Worm (Caenorhabditis elegans) whole organism, L1 larva: ENCODE results near the gene atat-2.

ENCODE experiments used
- C04F5.9 ChIP-seq: sonication (generic microtip); optimal IDR thresholded peaks from 2 replicates; lab custom pipeline; 2016; ENCODE audit warnings: missing genetic modification characterization, missing compliant biosample characterization
- C16A3.4 ChIP-seq: fragments of 150-350 bp; optimal IDR thresholded peaks from 2 replicates; lab custom pipeline; 2014; ENCODE audit warnings: missing biosample characterization, missing genetic modification characterization
- Y116A8C.19 ChIP-seq: sonication (generic microtip); optimal IDR thresholded peaks from 2 replicates; lab custom pipeline; 2016; ENCODE audit warnings: missing compliant biosample characterization, missing genetic modification characterization, borderline replicate concordance
- aly-2 ChIP-seq: fragments of 150-350 bp; optimal IDR thresholded peaks from 2 replicates; lab custom pipeline; 2014; ENCODE audit warnings: missing biosample characterization, missing genetic modification characterization
- blmp-1 ChIP-seq: fragments of 150-350 bp; optimal IDR thresholded peaks from 2 replicates; lab custom pipeline; 2014; ENCODE audit warnings: missing biosample characterization, missing genetic modification characterization
- ceh-8 ChIP-seq: fragments of 200-800 bp; sonication (Bioruptor generic); optimal IDR thresholded peaks from 2 replicates; lab custom pipeline; 2018; ENCODE audit warnings: mild to moderate bottlenecking, missing genetic modification characterization, moderate library complexity, missing compliant biosample characterization
- efl-1 ChIP-seq, 4 experiments: fragments of 150-350 bp; optimal IDR thresholded peaks in 3 of 4; peaks in 1 of 4; 1 replicate in 1 of 4; 2 replicates in 3 of 4; lab custom pipeline; 2014; ENCODE audit warnings: missing biosample characterization in 2 of 4, missing genetic modification characterization in 2 of 4, missing genetic modification reagents in 2 of 4
- egl-13 ChIP-seq: sonication (generic microtip); optimal IDR thresholded peaks from 2 replicates; lab custom pipeline; 2016; ENCODE audit warnings: missing genotype, missing genetic modification reagents, missing genetic modification characterization, missing compliant biosample characterization
- egl-27 ChIP-seq, 2 experiments: fragments of 150-350 bp in 1 of 2; sonication (generic microtip); optimal IDR thresholded peaks; 3 replicates each; lab custom pipeline; 2017 to 2018; ENCODE audit warnings: missing biosample characterization in 2 of 2, missing genetic modification characterization in 2 of 2, missing genetic modification reagents in 2 of 2
- elt-2 ChIP-seq: sonication (generic microtip); optimal IDR thresholded peaks from 2 replicates; lab custom pipeline; 2016; ENCODE audit warnings: missing genetic modification characterization, mild to moderate bottlenecking, inconsistent platforms, missing compliant biosample characterization, missing genetic modification reagents
- elt-3 ChIP-seq, 6 experiments: fragments of 150-350 bp in 1 of 6; sonication (generic microtip); optimal IDR thresholded peaks; 2 replicates each; lab custom pipeline; 2017 to 2018; ENCODE audit warnings: missing biosample characterization in 6 of 6, missing genetic modification characterization in 6 of 6, inconsistent platforms in 1 of 6
- fkh-10 ChIP-seq: sonication (generic microtip); optimal IDR thresholded peaks from 2 replicates; lab custom pipeline; 2017; ENCODE audit warnings: missing biosample characterization, missing genetic modification reagents, missing genetic modification characterization
- fos-1 ChIP-seq: fragments of 150-350 bp; optimal IDR thresholded peaks from 2 replicates; lab custom pipeline; 2014; ENCODE audit warnings: missing biosample characterization, missing genetic modification characterization
- hlh-17 ChIP-seq: fragments of 200-800 bp; sonication (Bioruptor generic); optimal IDR thresholded peaks from 2 replicates; lab custom pipeline; 2018; ENCODE audit warnings: missing genetic modification characterization, mild to moderate bottlenecking, missing compliant biosample characterization, moderate library complexity, borderline replicate concordance
- hlh-4 ChIP-seq: sonication (generic microtip); optimal IDR thresholded peaks from 2 replicates; lab custom pipeline; 2016; ENCODE audit warnings: mild to moderate bottlenecking, missing genetic modification characterization, missing compliant biosample characterization
- irx-1 ChIP-seq: sonication (generic microtip); optimal IDR thresholded peaks from 2 replicates; lab custom pipeline; 2016; ENCODE audit warnings: missing genetic modification characterization, missing compliant biosample characterization
- jun-1 ChIP-seq: fragments of 150-350 bp; optimal IDR thresholded peaks from 2 replicates; lab custom pipeline; 2014; ENCODE audit warnings: missing biosample characterization, missing genetic modification reagents, missing genetic modification characterization
- lin-39 ChIP-seq: fragments of 150-350 bp; optimal IDR thresholded peaks from 2 replicates; lab custom pipeline; 2014; ENCODE audit warnings: missing biosample characterization, missing genetic modification reagents, missing genetic modification characterization
- lir-3 ChIP-seq: sonication (generic microtip); optimal IDR thresholded peaks from 2 replicates; lab custom pipeline; 2016; ENCODE audit warnings: mild to moderate bottlenecking, missing genetic modification characterization, moderate library complexity, missing compliant biosample characterization; ENCODE audit not compliant: poor library complexity
- lsy-2 ChIP-seq, 2 experiments: fragments of 150-350 bp; optimal IDR thresholded peaks; 2 replicates each; lab custom pipeline; 2014; ENCODE audit warnings: missing biosample characterization in 2 of 2, missing genetic modification characterization in 2 of 2
- mdl-1 ChIP-seq, 2 experiments: fragments of 150-350 bp; optimal IDR thresholded peaks; 2 replicates each; lab custom pipeline; 2014 to 2017; ENCODE audit warnings: missing biosample characterization in 2 of 2, missing genetic modification characterization in 2 of 2, inconsistent platforms in 1 of 2
- mep-1 ChIP-seq: fragments of 150-350 bp; optimal IDR thresholded peaks from 2 replicates; lab custom pipeline; 2014; ENCODE audit warnings: missing biosample characterization, missing genetic modification characterization
- nhr-11 ChIP-seq: fragments of 150-350 bp; optimal IDR thresholded peaks from 2 replicates; lab custom pipeline; 2014; ENCODE audit warnings: missing biosample characterization, missing genetic modification characterization
- nhr-19 ChIP-seq: fragments of 200-800 bp; sonication (Bioruptor generic); conservative IDR thresholded peaks from 2 replicates; pipeline ENCODE4 v1.3.6; 2022; ENCODE audit warnings: missing genetic modification characterization, missing compliant biosample characterization
- nhr-20 ChIP-seq: sonication (generic microtip); optimal IDR thresholded peaks from 2 replicates; lab custom pipeline; 2016; ENCODE audit warnings: mild to moderate bottlenecking, missing genetic modification characterization, missing compliant biosample characterization
- nhr-237 ChIP-seq: fragments of 150-350 bp; optimal IDR thresholded peaks from 2 replicates; lab custom pipeline; 2014; ENCODE audit warnings: missing biosample characterization, missing genetic modification characterization
- nhr-71 ChIP-seq: sonication (generic microtip); optimal IDR thresholded peaks from 2 replicates; lab custom pipeline; 2016; ENCODE audit warnings: mild to moderate bottlenecking, missing genetic modification characterization, moderate library complexity, missing compliant biosample characterization
- nhr-84 ChIP-seq: sonication (generic microtip); optimal IDR thresholded peaks from 2 replicates; lab custom pipeline; 2017; ENCODE audit warnings: missing biosample characterization, missing genetic modification characterization
- nhr-85 ChIP-seq: sonication (generic microtip); peaks from one replicate; lab custom pipeline; 2016; ENCODE audit warnings: missing genetic modification characterization, inconsistent platforms, missing compliant biosample characterization
- pax-3 ChIP-seq: fragments of 200-800 bp; sonication (Bioruptor generic); optimal IDR thresholded peaks from 2 replicates; lab custom pipeline; 2018; ENCODE audit warnings: mild to moderate bottlenecking, missing genetic modification characterization, moderate library complexity, missing compliant biosample characterization
- skn-1 ChIP-seq: fragments of 150-350 bp; optimal IDR thresholded peaks from 2 replicates; lab custom pipeline; 2014; ENCODE audit warnings: missing biosample characterization, missing genetic modification characterization
- sptf-1 ChIP-seq: fragments of 150-350 bp; optimal IDR thresholded peaks from 2 replicates; lab custom pipeline; 2014; ENCODE audit warnings: missing biosample characterization, missing genetic modification characterization
- swsn-7 ChIP-seq: sonication (generic microtip); optimal IDR thresholded peaks from 2 replicates; lab custom pipeline; 2016; ENCODE audit warnings: missing genetic modification characterization, missing compliant biosample characterization
- unc-130 ChIP-seq: fragments of 150-350 bp; optimal IDR thresholded peaks from 2 replicates; lab custom pipeline; 2017; ENCODE audit warnings: missing biosample characterization, missing genetic modification characterization, inconsistent platforms
- unc-30 ChIP-seq: sonication (generic microtip); optimal IDR thresholded peaks from 2 replicates; lab custom pipeline; 2017; ENCODE audit warnings: missing biosample characterization, missing genetic modification characterization
- vab-15 ChIP-seq: sonication (generic microtip); optimal IDR thresholded peaks from 2 replicates; lab custom pipeline; 2017; ENCODE audit warnings: missing genotype, mild to moderate bottlenecking, missing genetic modification characterization, missing compliant biosample characterization
- zag-1 ChIP-seq: fragments of 150-350 bp; optimal IDR thresholded peaks from 2 replicates; lab custom pipeline; 2014; ENCODE audit warnings: missing biosample characterization, missing genetic modification characterization
- zip-4 ChIP-seq: fragments of 200-800 bp; sonication (Bioruptor generic); optimal IDR thresholded peaks from 2 replicates; lab custom pipeline; 2018; ENCODE audit warnings: mild to moderate bottlenecking, missing genetic modification characterization, moderate library complexity, missing compliant biosample characterization
- ztf-11 ChIP-seq, 2 experiments: sonication (generic microtip); optimal IDR thresholded peaks; 2 replicates each; lab custom pipeline; 2016 to 2017; ENCODE audit warnings: missing genetic modification characterization in 2 of 2, missing biosample characterization in 1 of 2, missing compliant biosample characterization in 1 of 2

The atat-2 gene

DNA sequence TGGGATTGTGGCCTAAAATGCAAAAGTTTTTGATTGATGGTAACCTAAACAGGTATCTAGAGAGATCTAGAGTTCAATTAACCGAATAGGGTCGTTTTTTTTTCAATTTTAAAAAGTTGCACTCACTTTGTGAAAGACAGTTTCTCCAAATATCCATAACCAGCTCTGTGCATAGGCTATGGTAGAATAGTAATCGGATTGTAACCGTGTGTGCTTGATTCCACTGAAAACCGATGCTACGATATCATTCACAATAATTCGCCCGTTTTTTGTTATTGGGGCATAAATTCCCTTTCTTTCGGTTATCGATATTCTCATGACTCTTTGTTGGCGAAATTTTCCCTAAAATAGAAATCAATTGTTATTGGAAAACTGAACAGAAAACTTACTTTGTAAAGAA is 3.2 kb downstream of the atat-2 start:
- TF ChIP-seq irx-1 (no peak), efl-1 (optimal IDR thresholded peaks at IDR 0.05; lab: Kevin White, UChicago) (no peak), efl-1 (GFP tag; optimal IDR thresholded peaks at IDR 0.05 in 1 of 2; lab: Kevin White, UChicago) (peak in 1 of 2 experiments; percentile 39)

DNA sequence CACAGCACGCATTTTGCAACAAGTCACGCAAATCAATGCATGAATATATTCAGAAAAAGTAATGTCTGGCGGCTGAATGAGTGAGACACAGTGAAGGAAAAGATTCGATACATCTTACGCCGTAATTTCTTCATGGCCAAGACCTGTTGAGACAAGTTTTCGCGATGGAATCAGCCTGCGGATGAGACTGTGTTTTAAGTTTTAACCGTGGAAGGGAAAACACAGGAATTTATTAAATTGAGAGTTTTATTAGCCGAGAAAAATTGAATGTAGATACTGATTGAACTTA is 5.2 kb downstream of the atat-2 start, which contains the start of gene hog-1:
Gene hog-1 (minus strand): TSS at position 101 of the 289 bp plus-strand sequence.
- TF ChIP-seq skn-1 (tag; lab: Kevin White, UChicago) (no peak), lsy-2 (tag; optimal IDR thresholded peaks at IDR 0.05; lab: Kevin White, UChicago) (no peak), nhr-11 (tag; lab: Kevin White, UChicago) (no peak), egl-13 (tag; lab: Kevin White, UChicago) (no peak), nhr-20 (no peak), nhr-19 (GFP tag; lab: Robert Waterston, UW) (no peak), irx-1 (no peak), pax-3 (tag; lab: Kevin White, UChicago) (no peak), unc-130 (no peak), mdl-1 (tag; optimal IDR thresholded peaks at IDR 0.05; lab: Kevin White, UChicago) (no peak), egl-27 (tag; optimal IDR thresholded peaks at IDR 0.05; lab: Kevin White, UChicago) (no peak), nhr-237 (tag; lab: Kevin White, UChicago) (no peak), elt-2 (tag; lab: Kevin White, UChicago) (no peak), jun-1 (no peak)

DNA sequence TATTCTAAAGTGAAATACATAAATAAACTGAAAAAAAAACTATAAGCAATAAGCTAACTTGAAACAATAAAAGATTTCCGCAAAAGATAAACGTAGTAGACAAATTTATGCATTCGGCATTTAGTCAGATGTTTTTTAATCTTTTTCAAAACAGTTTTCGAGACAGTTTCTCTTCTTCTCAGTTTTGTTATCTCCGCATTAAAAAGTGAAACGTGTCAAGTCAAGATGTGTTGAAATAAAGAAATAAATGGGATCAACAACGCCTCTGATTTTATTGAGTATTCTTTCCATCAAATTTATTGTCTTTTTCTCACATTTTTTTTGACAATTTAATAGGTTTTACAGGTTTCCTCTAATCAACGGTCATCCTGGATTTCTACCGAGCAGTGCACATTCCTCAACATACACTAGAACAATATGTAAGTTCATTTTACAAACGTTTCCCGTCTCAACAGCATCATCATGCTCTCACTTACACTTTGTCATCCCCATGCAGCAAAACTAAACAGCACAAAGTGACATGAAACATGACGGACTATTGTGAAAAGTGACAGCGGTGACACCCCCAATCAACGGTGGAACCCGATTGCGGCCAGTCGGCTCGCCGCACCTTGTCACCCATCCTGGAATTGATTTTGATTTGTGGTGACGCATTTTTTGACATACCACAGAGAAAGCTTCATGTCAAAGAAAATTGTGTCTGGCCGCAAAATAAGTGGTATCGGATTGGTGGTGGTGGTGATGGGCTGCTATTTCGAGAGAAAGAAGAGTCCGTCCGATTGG is 5.7 kb downstream of the atat-2 start:
- TF ChIP-seq skn-1 (tag; lab: Kevin White, UChicago) = no peak
- no peak for TF ChIP-seq lin-39 (tag; lab: Kevin White, UChicago)
- TF ChIP-seq vab-15 (tag; lab: Kevin White, UChicago) = no peak
- TF ChIP-seq blmp-1 = peak; percentile 95
- peak; percentile 70 for TF ChIP-seq nhr-85 (tag; lab: Kevin White, UChicago)
- TF ChIP-seq elt-3 (tag; optimal IDR thresholded peaks at IDR 0.05; lab: Kevin White, UChicago) = peak in 2 of 6 experiments; percentile 39 to 55
- TF ChIP-seq hlh-4 (tag; lab: Kevin White, UChicago) = no peak
- no peak for TF ChIP-seq mdl-1 (tag; optimal IDR thresholded peaks at IDR 0.05; lab: Kevin White, UChicago)
- no peak for TF ChIP-seq ceh-8 (GFP tag; lab: Kevin White, UChicago)
- no peak for TF ChIP-seq fkh-10 (GFP tag; lab: Kevin White, UChicago)
- TF ChIP-seq ztf-11 (tag; optimal IDR thresholded peaks at IDR 0.05; lab: Kevin White, UChicago) = no peak
- no peak for TF ChIP-seq Y116A8C.19 (tag; lab: Kevin White, UChicago)
- TF ChIP-seq hlh-17 (GFP tag; lab: Kevin White, UChicago) = no peak
- TF ChIP-seq C04F5.9 (tag; lab: Kevin White, UChicago) = no peak

DNA sequence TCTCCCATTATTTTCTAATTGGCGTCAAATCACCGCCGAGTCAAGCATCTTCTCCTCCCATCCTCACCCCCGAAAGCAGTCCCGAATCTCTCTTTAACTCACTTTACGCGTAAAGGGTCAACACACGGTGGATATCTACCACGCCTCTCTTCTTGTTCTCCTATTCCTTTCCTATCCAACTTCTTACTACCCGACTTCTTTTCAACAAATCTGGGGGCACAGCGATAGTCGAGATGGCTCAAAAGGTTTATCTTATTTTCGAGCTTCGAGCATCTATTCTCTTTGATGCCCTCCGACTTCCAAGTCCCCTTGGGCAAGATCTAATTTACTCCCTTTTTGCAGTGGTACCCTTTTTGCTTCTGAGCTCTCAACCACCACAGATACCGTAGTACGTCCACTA is 10.3 kb downstream of the atat-2 start:
- TF ChIP-seq jun-1 (no peak), fkh-10 (GFP tag; lab: Kevin White, UChicago) (peak; percentile 74), efl-1 (optimal IDR thresholded peaks at IDR 0.05; lab: Kevin White, UChicago) (no peak), efl-1 (GFP tag; optimal IDR thresholded peaks at IDR 0.05 in 1 of 2; lab: Kevin White, UChicago) (peak in 1 of 2 experiments; percentile 15)

DNA sequence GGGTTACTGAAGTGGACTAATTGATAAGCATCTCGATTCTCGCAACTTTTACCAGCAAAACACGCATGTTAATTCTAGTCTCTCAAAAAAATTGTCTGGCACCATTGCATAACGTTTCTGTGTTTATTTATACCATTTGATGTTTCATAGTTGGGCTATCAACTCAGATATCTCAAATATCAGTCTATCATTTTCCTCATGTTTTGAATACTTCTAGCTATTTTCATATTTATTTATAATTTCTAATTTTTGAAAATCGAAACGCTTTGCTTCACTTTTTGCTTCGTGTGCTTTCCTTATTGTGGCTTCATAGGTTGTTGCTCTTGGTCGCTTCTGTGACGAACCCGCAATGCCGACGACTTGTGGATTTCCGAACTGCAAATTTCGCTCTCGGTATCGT is 13.5 kb downstream of the atat-2 start, which contains the start of gene ctbp-1:
Gene ctbp-1 (plus strand): TSS at position 301 of the 400 bp plus-strand sequence.
- TF ChIP-seq unc-30 (tag; lab: Kevin White, UChicago) (no peak), skn-1 (tag; lab: Kevin White, UChicago) (no peak), mdl-1 (tag; optimal IDR thresholded peaks at IDR 0.05; lab: Kevin White, UChicago) (no peak), aly-2 (tag; lab: Kevin White, UChicago) (no peak), swsn-7 (tag; lab: Kevin White, UChicago) (no peak), C16A3.4 (tag; lab: Kevin White, UChicago) (no peak), lir-3 (tag; lab: Kevin White, UChicago) (no peak), vab-15 (tag; lab: Kevin White, UChicago) (no peak), egl-27 (tag; optimal IDR thresholded peaks at IDR 0.05; lab: Kevin White, UChicago) (no peak), sptf-1 (tag; lab: Kevin White, UChicago) (no peak), zip-4 (GFP tag; lab: Kevin White, UChicago) (no peak), fos-1 (tag; lab: Kevin White, UChicago) (no peak), mep-1 (tag; lab: Kevin White, UChicago) (no peak), nhr-71 (no peak), zag-1 (no peak), nhr-84 (tag; lab: Kevin White, UChicago) (no peak)
- TF ChIP-seq, all 84 proteins: peak for 0
